Fruit fly (Drosophila melanogaster): ENCODE data around the gene CG5079.

dm6 chr3R:25662358-25662757 lies 48.9 kb downstream of the CG5079 start:
- TF ChIP-seq CG8478 (optimal IDR thresholded peaks at IDR 0.05): no peak
- TF ChIP-seq pan (optimal IDR thresholded peaks at IDR 0.05): no peak
- no peak for TF ChIP-seq psq (optimal IDR thresholded peaks at IDR 0.05)
- TF ChIP-seq Dll (optimal IDR thresholded peaks at IDR 0.05): no peak
- TF ChIP-seq usp (GFP tag; optimal IDR thresholded peaks at IDR 0.05): no peak
